Fruit fly (Drosophila melanogaster): ENCODE measurements around the gene Srg1.

Srg1 gene

DNA sequence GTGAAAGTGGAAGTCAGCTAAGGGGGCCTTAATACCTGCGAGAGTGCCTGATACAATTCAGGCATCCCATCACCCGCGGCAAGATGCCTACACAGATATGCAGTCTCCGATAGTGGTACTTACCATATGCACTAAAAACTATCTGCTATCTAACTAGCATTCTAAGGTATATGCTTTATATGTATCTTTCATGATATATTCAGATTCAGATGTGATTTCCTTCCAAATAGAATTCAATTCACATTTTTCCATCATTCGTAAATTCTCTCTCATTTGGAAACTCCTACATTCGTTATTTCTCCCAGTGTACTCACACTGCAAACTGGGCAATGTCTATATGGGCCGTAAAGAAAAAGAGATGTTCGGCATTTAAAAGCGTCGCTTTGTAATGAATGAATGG lies 21.9 kb upstream of the Srg1 start (continued):
- TF ChIP-seq CG15336 (GFP tag; IDR thresholded peaks at IDR 0.05): peak; percentile 68
- no peak for TF ChIP-seq CG1621 (tag; optimal IDR thresholded peaks at IDR 0.05)
- no peak for TF ChIP-seq lz (GFP tag; optimal IDR thresholded peaks at IDR 0.05)
- TF ChIP-seq ss (GFP tag; optimal IDR thresholded peaks at IDR 0.05): no peak
- no peak for TF ChIP-seq CG3032 (tag; optimal IDR thresholded peaks at IDR 0.05)
- TF ChIP-seq Hr4 (GFP tag; optimal IDR thresholded peaks at IDR 0.05): peak; percentile 80
- TF ChIP-seq CG6808 (GFP tag; optimal IDR thresholded peaks at IDR 0.05): no peak

DNA sequence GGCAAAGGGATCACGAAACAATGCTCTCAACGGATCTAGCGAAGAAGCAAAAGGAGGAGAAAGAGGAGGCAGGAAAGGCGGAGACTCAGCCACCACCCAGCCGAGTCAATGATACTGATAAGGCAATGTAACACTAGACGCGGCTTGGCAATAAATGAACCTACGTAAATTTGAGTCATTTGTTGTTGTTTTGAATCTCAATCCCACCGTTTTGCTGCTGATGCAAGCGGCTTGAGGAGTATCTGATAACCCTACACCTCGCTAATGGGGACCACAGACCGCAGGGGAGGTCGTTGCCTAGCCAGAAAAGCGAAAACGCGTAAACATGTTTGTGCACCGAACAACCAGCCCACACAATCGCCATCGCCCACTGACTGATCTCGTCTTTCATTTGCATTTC lies 14.1 kb upstream of the Srg1 start:
- TF ChIP-seq CG10631 (GFP tag; optimal IDR thresholded peaks at IDR 0.05) (no peak), svp (GFP tag) (peak; percentile 100), CG3919 (GFP tag; optimal IDR thresholded peaks at IDR 0.05) (no peak)

DNA sequence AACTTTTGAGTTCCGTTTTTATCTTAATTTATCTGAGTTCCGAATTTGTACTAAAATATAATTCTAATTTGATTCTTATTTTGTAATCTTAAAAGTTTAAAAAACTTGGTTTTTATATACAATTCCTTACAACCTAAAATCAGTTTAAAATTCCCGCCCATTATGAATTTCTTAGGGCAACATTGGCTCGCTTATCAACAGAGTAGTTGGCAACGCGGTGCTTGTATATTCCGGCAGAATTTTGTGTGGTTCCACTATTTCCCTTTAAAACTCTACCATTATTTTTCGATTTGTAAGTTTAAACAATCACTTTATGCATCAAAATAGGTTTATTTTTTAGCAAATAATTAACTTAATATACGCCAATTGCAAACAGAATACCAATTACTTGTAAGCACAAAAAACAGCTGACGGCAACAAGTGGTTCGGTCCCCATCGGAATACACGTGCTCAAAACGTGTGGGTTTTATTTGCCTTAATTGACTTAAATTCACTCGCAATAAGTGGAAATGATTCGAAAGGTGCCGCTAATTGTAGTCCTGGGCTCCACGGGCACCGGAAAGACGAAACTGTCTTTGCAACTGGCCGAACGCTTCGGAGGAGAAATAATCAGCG lies 12.4 kb upstream of the Srg1 start, which contains the start of the genes CG11089 and CG31381:
TSS of gene CG11089 (plus strand) at position 203 of the 615 bp plus-strand sequence.
TSS of gene CG31381 (plus strand) at position 203 of the 615 bp plus-strand sequence.
- peak; percentile 82 for TF ChIP-seq CG1621 (tag; optimal IDR thresholded peaks at IDR 0.05)
- TF ChIP-seq lz (GFP tag; optimal IDR thresholded peaks at IDR 0.05): no peak
- no peak for TF ChIP-seq CG32006 (GFP tag; optimal IDR thresholded peaks at IDR 0.05)
- TF ChIP-seq Eip78C (GFP tag): peak; percentile 85
- TF ChIP-seq CG16779 (tag; optimal IDR thresholded peaks at IDR 0.05): no peak
- no peak for TF ChIP-seq CG3032 (tag; optimal IDR thresholded peaks at IDR 0.05)
- no peak for TF ChIP-seq CG9139 (GFP tag; optimal IDR thresholded peaks at IDR 0.05)
- TF ChIP-seq Eip75B (GFP tag; optimal IDR thresholded peaks at IDR 0.05): no peak

DNA sequence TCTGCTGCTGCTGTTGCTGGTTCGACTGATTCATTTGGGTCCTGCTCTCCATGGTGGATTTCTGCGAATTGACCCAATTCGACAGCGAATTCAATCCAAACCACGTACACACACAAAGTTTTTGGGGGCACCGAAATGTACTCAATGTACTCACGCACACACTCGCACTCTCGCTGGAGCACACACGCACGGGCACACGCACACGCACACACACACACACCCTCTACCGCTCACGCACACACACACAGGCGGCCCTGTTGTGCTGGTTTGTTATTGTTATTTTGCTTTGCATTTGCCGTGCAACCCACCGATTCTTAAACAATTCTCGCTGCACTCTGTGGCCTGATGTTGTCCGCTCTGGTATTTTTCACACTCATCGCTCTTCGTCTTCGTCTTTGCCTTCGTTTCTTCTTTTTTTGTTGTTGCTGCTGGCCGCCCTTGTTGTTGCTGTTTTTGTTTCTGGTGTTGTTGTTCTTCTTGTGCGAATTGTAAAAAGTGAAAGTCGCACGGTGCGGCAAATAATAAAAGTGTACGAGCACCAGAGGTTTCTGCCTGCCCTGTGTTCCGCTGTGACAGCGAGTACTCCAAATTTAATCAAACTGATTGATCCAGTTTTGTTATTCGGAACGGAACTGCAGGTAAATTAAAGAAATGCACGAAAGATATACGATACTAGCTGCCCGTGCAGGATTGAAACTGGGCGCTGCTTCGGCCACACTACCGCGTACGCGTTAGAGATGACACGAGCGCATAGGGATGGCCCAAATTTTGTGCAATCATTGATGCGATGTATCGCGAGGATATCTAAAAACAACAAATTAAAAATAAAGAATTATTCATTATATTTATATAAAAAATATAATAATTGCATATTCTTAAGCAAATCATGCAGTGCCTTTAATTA lies 11.7 kb upstream of the Srg1 start, which contains the start of gene CG3744:
TSS of gene CG3744 (minus strand) at position 716 of the 904 bp plus-strand sequence.
- peak; percentile 81 for TF ChIP-seq achi (GFP tag; optimal IDR thresholded peaks at IDR 0.05)
- peak; percentile 73 for TF ChIP-seq CG15336 (GFP tag; IDR thresholded peaks at IDR 0.05)
- TF ChIP-seq pdm3 (GFP tag; optimal IDR thresholded peaks at IDR 0.05): no peak
- TF ChIP-seq acj6 (GFP tag; optimal IDR thresholded peaks at IDR 0.05): peak; percentile 82
- TF ChIP-seq esn (GFP tag; optimal IDR thresholded peaks at IDR 0.05): peak; percentile 77
- peak; percentile 82 for TF ChIP-seq OdsH (GFP tag; optimal IDR thresholded peaks at IDR 0.05)
- TF ChIP-seq CG10631 (GFP tag; optimal IDR thresholded peaks at IDR 0.05): no peak
- TF ChIP-seq Blimp-1 (GFP tag; optimal IDR thresholded peaks at IDR 0.05): peak; percentile 99
- TF ChIP-seq Eip75B (GFP tag; optimal IDR thresholded peaks at IDR 0.05): peak; percentile 55
- TF ChIP-seq Gug (GFP tag; IDR thresholded peaks at IDR 0.05): peak; percentile 86
- peak; percentile 31 for TF ChIP-seq fd59A (GFP tag; optimal IDR thresholded peaks at IDR 0.05)
- peak; percentile 35 for TF ChIP-seq Sox102F (GFP tag; optimal IDR thresholded peaks at IDR 0.05)
- peak in 1 of 2 experiments; percentile 70 for TF ChIP-seq salr (GFP tag; optimal IDR thresholded peaks at IDR 0.05)
- peak; percentile 71 for TF ChIP-seq dsx (GFP tag; optimal IDR thresholded peaks at IDR 0.05; ENCODE audit: poor library complexity, severe bottlenecking)
- TF ChIP-seq Met (GFP tag; optimal IDR thresholded peaks at IDR 0.05): no peak
- peak; percentile 62 for TF ChIP-seq Sox14 (GFP tag; optimal IDR thresholded peaks at IDR 0.05)
- peak; percentile 72 for TF ChIP-seq CG8632 (GFP tag; optimal IDR thresholded peaks at IDR 0.05)
- TF ChIP-seq Hr38 (GFP tag; optimal IDR thresholded peaks at IDR 0.05): no peak
- TF ChIP-seq Smox (GFP tag; optimal IDR thresholded peaks at IDR 0.05): no peak
- TF ChIP-seq Eip93F (GFP tag; optimal IDR thresholded peaks at IDR 0.05): peak; percentile 81
- TF ChIP-seq lz (GFP tag; optimal IDR thresholded peaks at IDR 0.05): peak; percentile 74
- peak; percentile 45 for TF ChIP-seq CG6854 (GFP tag; optimal IDR thresholded peaks at IDR 0.05)
- no peak for TF ChIP-seq CG1621 (tag; optimal IDR thresholded peaks at IDR 0.05)
- peak; percentile 66 for TF ChIP-seq Ets21C (GFP tag; optimal IDR thresholded peaks at IDR 0.05)
- peak; percentile 13 for TF ChIP-seq Lpt (GFP tag; optimal IDR thresholded peaks at IDR 0.05)
- TF ChIP-seq ss (GFP tag; optimal IDR thresholded peaks at IDR 0.05): peak in 1 of 2 experiments; percentile 70
- TF ChIP-seq CG34406 (GFP tag; optimal IDR thresholded peaks at IDR 0.05): peak; percentile 60
- peak; percentile 17 for TF ChIP-seq CG9139 (GFP tag; optimal IDR thresholded peaks at IDR 0.05)
- TF ChIP-seq Hr4 (GFP tag; optimal IDR thresholded peaks at IDR 0.05): peak; percentile 74
- TF ChIP-seq svp (GFP tag): peak; percentile 75
- TF ChIP-seq CG11902 (GFP tag; optimal IDR thresholded peaks at IDR 0.05): peak; percentile 66
- peak; percentile 58 for TF ChIP-seq Sox15 (GFP tag; optimal IDR thresholded peaks at IDR 0.05)
- TF ChIP-seq CG3032 (tag; optimal IDR thresholded peaks at IDR 0.05): peak; percentile 84
- TF ChIP-seq vri (GFP tag; optimal IDR thresholded peaks at IDR 0.05): no peak
- peak; percentile 29 for TF ChIP-seq spab (GFP tag; optimal IDR thresholded peaks at IDR 0.05)
